Worm (Caenorhabditis elegans) whole organism, mixed stage, embryonic: ENCODE measurements around the gene C05D9.7.

Experiments used
- M03D4.4 ChIP-seq: sonication (generic microtip); optimal IDR thresholded peaks from 2 replicates; lab custom pipeline; 2017; ENCODE audit warnings: mild to moderate bottlenecking, missing genetic modification characterization, missing compliant biosample characterization
- bed-3 ChIP-seq: fragments of 200-800 bp; sonication (Bioruptor generic); optimal IDR thresholded peaks from 3 replicates; lab custom pipeline; 2018; ENCODE audit warnings: mild to moderate bottlenecking, missing genetic modification characterization, moderate library complexity, missing compliant biosample characterization
- blmp-1 ChIP-seq: fragments of 150-350 bp; optimal IDR thresholded peaks from 2 replicates; lab custom pipeline; 2014; ENCODE audit warnings: missing biosample characterization, missing genetic modification characterization
- ceh-39 ChIP-seq: fragments of 150-350 bp; optimal IDR thresholded peaks from 2 replicates; lab custom pipeline; 2014; ENCODE audit warnings: missing biosample characterization, missing genetic modification characterization
- ceh-43 ChIP-seq: fragments of 200-800 bp; sonication (Bioruptor generic); optimal IDR thresholded peaks from 2 replicates; lab custom pipeline; 2018; ENCODE audit warnings: mild to moderate bottlenecking, missing genetic modification characterization, moderate library complexity, missing compliant biosample characterization
- ces-1 ChIP-seq: fragments of 150-350 bp; optimal IDR thresholded peaks from 2 replicates; lab custom pipeline; 2014; ENCODE audit warnings: missing biosample characterization, missing genetic modification reagents, missing genetic modification characterization
- cnd-1 ChIP-seq: fragments of 200-800 bp; sonication (Bioruptor generic); optimal IDR thresholded peaks from 2 replicates; lab custom pipeline; 2018; ENCODE audit warnings: mild to moderate bottlenecking, missing genetic modification characterization, missing compliant biosample characterization
- drap-1 ChIP-seq: fragments of 200-800 bp; sonication (Bioruptor generic); optimal IDR thresholded peaks from 3 replicates; lab custom pipeline; 2018; ENCODE audit warnings: mild to moderate bottlenecking, missing genetic modification characterization, missing compliant biosample characterization
- elt-1 ChIP-seq: sonication (generic microtip); optimal IDR thresholded peaks from 2 replicates; lab custom pipeline; 2017; ENCODE audit warnings: missing genetic modification characterization, mild to moderate bottlenecking, missing compliant biosample characterization, antibody characterized with exemption, moderate library complexity, borderline replicate concordance; ENCODE audit not compliant: insufficient read depth
- elt-3 ChIP-seq: fragments of 150-350 bp; optimal IDR thresholded peaks from 2 replicates; lab custom pipeline; 2014; ENCODE audit warnings: missing biosample characterization, missing genetic modification characterization
- flh-1 ChIP-seq: fragments of 200-800 bp; sonication (Bioruptor generic); optimal IDR thresholded peaks from 2 replicates; lab custom pipeline; 2018; ENCODE audit warnings: mild to moderate bottlenecking, missing genetic modification characterization, moderate library complexity, missing compliant biosample characterization
- ham-2 ChIP-seq: fragments of 200-800 bp; sonication (Bioruptor generic); optimal IDR thresholded peaks from 2 replicates; lab custom pipeline; 2018; ENCODE audit warnings: mild to moderate bottlenecking, missing genetic modification characterization, missing compliant biosample characterization
- hlh-1 ChIP-seq: fragments of 150-350 bp; optimal IDR thresholded peaks from 2 replicates; lab custom pipeline; 2014; ENCODE audit warnings: missing biosample characterization, missing genetic modification reagents, missing genetic modification characterization
- lin-13 ChIP-seq: fragments of 150-350 bp; optimal IDR thresholded peaks from 2 replicates; lab custom pipeline; 2014; ENCODE audit warnings: missing biosample characterization, missing genetic modification characterization
- lin-32 ChIP-seq: fragments of 200-800 bp; sonication (Bioruptor generic); optimal IDR thresholded peaks from 2 replicates; lab custom pipeline; 2018; ENCODE audit warnings: mild to moderate bottlenecking, missing genetic modification characterization, missing compliant biosample characterization
- lsy-2 ChIP-seq: fragments of 150-350 bp; optimal IDR thresholded peaks from 2 replicates; lab custom pipeline; 2014; ENCODE audit warnings: missing biosample characterization, missing genetic modification characterization
- mab-5 ChIP-seq: fragments of 150-350 bp; optimal IDR thresholded peaks from 2 replicates; lab custom pipeline; 2014; ENCODE audit warnings: missing biosample characterization, missing genetic modification characterization
- mep-1 ChIP-seq: fragments of 150-350 bp; optimal IDR thresholded peaks from 2 replicates; lab custom pipeline; 2017; ENCODE audit warnings: missing biosample characterization, missing genetic modification reagents, missing genetic modification characterization, inconsistent platforms
- mls-2 ChIP-seq: sonication (generic microtip); optimal IDR thresholded peaks from 2 replicates; lab custom pipeline; 2016; ENCODE audit warnings: mild to moderate bottlenecking, missing genetic modification characterization, moderate library complexity, missing compliant biosample characterization
- nhr-12 ChIP-seq: fragments of 150-350 bp; optimal IDR thresholded peaks from 2 replicates; lab custom pipeline; 2014; ENCODE audit warnings: missing biosample characterization, missing genetic modification characterization
- nhr-2 ChIP-seq: fragments of 150-350 bp; optimal IDR thresholded peaks from 2 replicates; lab custom pipeline; 2014; ENCODE audit warnings: missing biosample characterization, missing genetic modification characterization
- nhr-237 ChIP-seq: fragments of 150-350 bp; optimal IDR thresholded peaks from 2 replicates; lab custom pipeline; 2014; ENCODE audit warnings: missing biosample characterization, missing genetic modification characterization
- nhr-28 ChIP-seq: fragments of 150-350 bp; optimal IDR thresholded peaks from 2 replicates; lab custom pipeline; 2014; ENCODE audit warnings: missing biosample characterization, missing genetic modification characterization
- nhr-76 ChIP-seq: sonication (generic microtip); optimal IDR thresholded peaks from 2 replicates; lab custom pipeline; 2017; ENCODE audit warnings: missing biosample characterization, missing genetic modification characterization
- pha-4 ChIP-seq: fragments of 150-350 bp; optimal IDR thresholded peaks from 2 replicates; lab custom pipeline; 2018; ENCODE audit warnings: missing biosample characterization, missing genetic modification reagents, missing genetic modification characterization
- sem-2 ChIP-seq: fragments of 200-800 bp; sonication (Bioruptor generic); optimal IDR thresholded peaks from 2 replicates; lab custom pipeline; 2018; ENCODE audit warnings: mild to moderate bottlenecking, missing genetic modification characterization, missing compliant biosample characterization
- snpc-4 ChIP-seq: fragments of 150-350 bp; optimal IDR thresholded peaks from 2 replicates; lab custom pipeline; 2014; ENCODE audit warnings: missing biosample characterization, missing genetic modification characterization
- sptf-1 ChIP-seq: sonication (generic microtip); optimal IDR thresholded peaks from 2 replicates; lab custom pipeline; 2017; ENCODE audit warnings: mild to moderate bottlenecking, missing genetic modification characterization, moderate library complexity, missing compliant biosample characterization
- unc-120 ChIP-seq: sonication (generic microtip); optimal IDR thresholded peaks from 2 replicates; lab custom pipeline; 2017; ENCODE audit warnings: missing genetic modification characterization, missing compliant biosample characterization; ENCODE audit not compliant: poor library complexity, severe bottlenecking
- unc-39 ChIP-seq: fragments of 150-350 bp; optimal IDR thresholded peaks from 2 replicates; lab custom pipeline; 2014; ENCODE audit warnings: missing biosample characterization, missing genetic modification characterization
- unc-62 ChIP-seq: fragments of 150-350 bp; optimal IDR thresholded peaks from 2 replicates; lab custom pipeline; 2014; ENCODE audit warnings: missing biosample characterization, missing genetic modification reagents, missing genetic modification characterization
- zip-8 ChIP-seq: fragments of 150-350 bp; optimal IDR thresholded peaks from 2 replicates; lab custom pipeline; 2014; ENCODE audit warnings: missing biosample characterization, missing genetic modification characterization

Gene C05D9.7

DNA sequence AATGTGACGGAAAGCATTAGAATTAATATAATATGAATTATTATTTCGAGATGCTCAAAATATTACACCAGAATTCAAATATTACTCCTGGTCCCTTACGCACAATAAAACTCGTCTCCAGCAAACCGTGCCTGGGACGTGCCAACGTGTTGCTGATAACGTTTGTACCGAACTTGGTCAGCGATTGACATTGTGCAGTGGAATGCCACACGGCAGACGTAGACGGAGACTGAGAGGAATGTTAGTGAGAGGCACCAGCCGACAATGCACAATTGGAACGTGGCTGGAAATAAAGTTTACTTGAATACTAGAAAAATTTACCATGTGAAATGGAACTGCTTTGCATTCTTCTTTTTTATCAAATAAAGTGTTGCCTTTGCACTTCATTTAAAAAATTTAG lies 2.0 kb downstream of the C05D9.7 start:
- TF ChIP-seq nhr-237 (no peak), hlh-1 (tag; lab: Kevin White, UChicago) (no peak), cnd-1 (tag; lab: Kevin White, UChicago) (no peak), unc-120 (tag; lab: Kevin White, UChicago) (no peak), bed-3 (no peak), pha-4 (tag; lab: Kevin White, UChicago) (no peak), mls-2 (tag; lab: Kevin White, UChicago) (no peak), sem-2 (GFP tag; lab: Kevin White, UChicago) (no peak), flh-1 (GFP tag; lab: Kevin White, UChicago) (no peak), lin-32 (GFP tag; lab: Kevin White, UChicago) (no peak), mep-1 (tag; lab: Kevin White, UChicago) (no peak), unc-39 (no peak), elt-1 (tag; lab: Kevin White, UChicago) (no peak)
- TF ChIP-seq, all 35 proteins: peak for 0

- no peak for TF ChIP-seq nhr-76 (tag; lab: Kevin White, UChicago)
- peak; percentile 64 for TF ChIP-seq hlh-1 (tag; lab: Kevin White, UChicago)
Observed at ce11 chrX:1115207-1115606, 4.0 kb downstream of the C05D9.7 start.

DNA sequence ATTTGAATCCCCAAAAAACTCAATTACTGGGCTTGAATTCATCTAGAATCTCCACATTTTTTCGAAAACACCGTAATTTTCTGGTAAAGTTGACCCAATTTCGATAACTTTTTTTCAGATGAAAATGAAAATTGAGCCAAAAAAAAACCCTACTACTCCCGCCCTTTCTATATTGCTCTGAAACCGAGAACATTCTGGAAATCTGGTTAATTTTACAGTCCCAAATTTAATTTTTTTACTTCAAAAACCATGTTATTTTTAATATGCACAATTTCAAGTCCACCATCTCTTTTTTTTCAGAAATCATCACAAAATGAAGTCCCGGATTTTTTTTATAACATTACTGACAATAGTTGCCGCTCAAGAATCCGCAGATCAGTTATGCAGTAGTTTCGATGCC lies 7.6 kb downstream of the C05D9.7 start, which contains the start of gene C05D9.3:
TSS of gene C05D9.3 (plus strand) at position 301 of the 400 bp plus-strand sequence.
- no peak for TF ChIP-seq nhr-28
- TF ChIP-seq M03D4.4 (tag; lab: Kevin White, UChicago), result no peak

ce11 chrX:1110723-1111122 lies 8.5 kb downstream of the C05D9.7 start:
- TF ChIP-seq blmp-1 (tag; lab: Kevin White, UChicago) (no peak), hlh-1 (tag; lab: Kevin White, UChicago) (peak; percentile 98), mls-2 (tag; lab: Kevin White, UChicago) (no peak), elt-3 (no peak), bed-3 (no peak), unc-120 (tag; lab: Kevin White, UChicago) (peak; percentile 48), pha-4 (tag; lab: Kevin White, UChicago) (no peak), zip-8 (tag; lab: Kevin White, UChicago) (no peak), nhr-12 (no peak), nhr-2 (tag; lab: Kevin White, UChicago) (no peak), ham-2 (no peak)

DNA sequence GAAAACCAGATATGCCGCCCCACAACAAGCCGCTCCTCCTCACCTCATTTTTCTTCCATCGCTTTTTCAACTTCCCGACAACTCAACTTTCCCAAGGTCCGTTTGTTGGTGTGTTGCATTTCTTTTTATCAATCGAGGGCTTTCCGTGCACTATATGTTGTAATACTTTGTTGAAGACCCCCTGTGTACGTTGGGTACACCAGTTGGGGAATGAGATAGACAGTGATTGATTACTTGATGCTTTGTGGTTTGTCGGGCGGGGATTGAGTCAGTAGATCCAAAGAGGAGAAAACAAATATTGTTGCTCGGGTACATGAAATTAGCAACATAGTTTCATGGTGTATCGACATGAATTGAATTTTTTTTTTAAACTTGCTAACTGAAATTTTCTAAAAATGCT lies 10.3 kb downstream of the C05D9.7 start:
- TF ChIP-seq sptf-1 (tag; lab: Kevin White, UChicago) (no peak), unc-62 (peak; percentile 93), hlh-1 (tag; lab: Kevin White, UChicago) (peak; percentile 92), unc-120 (tag; lab: Kevin White, UChicago) (peak; percentile 47)

- TF ChIP-seq flh-1 (GFP tag; lab: Kevin White, UChicago) (no peak), nhr-76 (tag; lab: Kevin White, UChicago) (no peak), nhr-28 (no peak), unc-62 (no peak), cnd-1 (tag; lab: Kevin White, UChicago) (no peak)
Observed at ce11 chrX:1107758-1108157, 11.4 kb downstream of the C05D9.7 start, which contains the start of gene C05D9.4. C05D9.4 (plus strand) TSS chrX:1108058.

ce11 chrX:1103702-1104262 lies 15.4 kb downstream of the C05D9.7 start, which contains the start of gene ife-4:
ife-4 (plus strand) TSS chrX:1104212.
- TF ChIP-seq ham-2 (no peak), unc-120 (tag; lab: Kevin White, UChicago) (peak; percentile 47), ces-1 (GFP tag; lab: Kevin White, UChicago) (peak; percentile 75), M03D4.4 (tag; lab: Kevin White, UChicago) (peak; percentile 48), bed-3 (no peak), hlh-1 (tag; lab: Kevin White, UChicago) (no peak), lin-13 (tag; lab: Kevin White, UChicago) (no peak), pha-4 (tag; lab: Kevin White, UChicago) (peak; percentile 22), mab-5 (tag; lab: Kevin White, UChicago) (peak; percentile 32), unc-39 (no peak), snpc-4 (tag; lab: Kevin White, UChicago) (no peak), flh-1 (GFP tag; lab: Kevin White, UChicago) (no peak), ceh-43 (GFP tag; lab: Kevin White, UChicago) (no peak), nhr-2 (tag; lab: Kevin White, UChicago) (peak; percentile 33), sptf-1 (tag; lab: Kevin White, UChicago) (peak; percentile 55), nhr-237 (no peak), lin-32 (GFP tag; lab: Kevin White, UChicago) (no peak), cnd-1 (tag; lab: Kevin White, UChicago) (peak; percentile 44), elt-1 (tag; lab: Kevin White, UChicago) (peak; percentile 10), mep-1 (tag; lab: Kevin White, UChicago) (peak; percentile 3), sem-2 (GFP tag; lab: Kevin White, UChicago) (no peak), lsy-2 (tag; lab: Kevin White, UChicago) (peak; percentile 5), drap-1 (GFP tag; lab: Kevin White, UChicago) (peak; percentile 15), mls-2 (tag; lab: Kevin White, UChicago) (peak; percentile 76), elt-3 (no peak), unc-62 (peak; percentile 43), ceh-39 (peak; percentile 45)
